Worm (Caenorhabditis elegans): Measurements from ENCODE around the gene iffb-1.

DNA sequence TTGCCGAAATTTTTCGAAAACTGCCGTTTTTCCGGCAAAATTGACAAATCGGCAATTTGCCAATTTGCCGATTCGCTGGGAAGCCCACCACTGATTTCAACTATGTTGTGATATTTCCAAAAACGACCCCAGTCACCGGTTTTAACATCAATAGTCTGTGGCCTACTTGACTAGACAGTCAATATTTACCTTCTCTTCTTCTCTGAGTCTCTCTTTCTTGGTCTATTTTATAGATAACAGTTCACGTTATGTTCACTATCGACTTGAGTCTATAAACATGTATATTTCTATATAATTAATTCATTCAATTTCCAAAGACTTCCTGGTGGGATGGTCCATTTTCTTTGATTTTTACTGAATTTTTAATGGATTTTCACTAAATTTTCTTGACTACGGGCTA, 19.5 kb upstream of the iffb-1 start:
- TF ChIP-seq hmg-4 (GFP tag; optimal IDR thresholded peaks at IDR 0.05) (no peak), tbx-11 (GFP tag; IDR thresholded peaks at IDR 0.05) (no peak), B0310.2 (tag; optimal IDR thresholded peaks at IDR 0.05) (no peak), pes-1 (GFP tag; IDR thresholded peaks at IDR 0.05) (no peak), ama-1 (optimal IDR thresholded peaks at IDR 0.05) (no peak), flt-1 (GFP tag; IDR thresholded peaks at IDR 0.05) (no peak), ceh-36 (tag; optimal IDR thresholded peaks at IDR 0.05) (no peak), hmbx-1 (tag; optimal IDR thresholded peaks at IDR 0.05) (no peak), scrt-1 (GFP tag; IDR thresholded peaks at IDR 0.05) (no peak), tra-4 (tag; optimal IDR thresholded peaks at IDR 0.05) (no peak), sea-1 (GFP tag; conservative IDR thresholded peaks at IDR 0.05) (no peak), F13C5.2 (tag; optimal IDR thresholded peaks at IDR 0.05) (no peak)
